Worm (Caenorhabditis elegans) whole organism, mixed stage, embryonic: ENCODE results near the gene faxc-2.

ENCODE experiments used
- blmp-1 ChIP-seq: fragments of 150-350 bp; optimal IDR thresholded peaks from 2 replicates; lab custom pipeline; 2014; ENCODE audit warnings: missing biosample characterization, missing genetic modification characterization
- ces-1 ChIP-seq: fragments of 150-350 bp; optimal IDR thresholded peaks from 2 replicates; lab custom pipeline; 2014; ENCODE audit warnings: missing biosample characterization, missing genetic modification reagents, missing genetic modification characterization
- ham-2 ChIP-seq: fragments of 200-800 bp; sonication (Bioruptor generic); optimal IDR thresholded peaks from 2 replicates; lab custom pipeline; 2018; ENCODE audit warnings: mild to moderate bottlenecking, missing genetic modification characterization, missing compliant biosample characterization
- lsy-2 ChIP-seq: fragments of 150-350 bp; optimal IDR thresholded peaks from 2 replicates; lab custom pipeline; 2014; ENCODE audit warnings: missing biosample characterization, missing genetic modification characterization
- nhr-12 ChIP-seq: fragments of 150-350 bp; optimal IDR thresholded peaks from 2 replicates; lab custom pipeline; 2014; ENCODE audit warnings: missing biosample characterization, missing genetic modification characterization

DNA sequence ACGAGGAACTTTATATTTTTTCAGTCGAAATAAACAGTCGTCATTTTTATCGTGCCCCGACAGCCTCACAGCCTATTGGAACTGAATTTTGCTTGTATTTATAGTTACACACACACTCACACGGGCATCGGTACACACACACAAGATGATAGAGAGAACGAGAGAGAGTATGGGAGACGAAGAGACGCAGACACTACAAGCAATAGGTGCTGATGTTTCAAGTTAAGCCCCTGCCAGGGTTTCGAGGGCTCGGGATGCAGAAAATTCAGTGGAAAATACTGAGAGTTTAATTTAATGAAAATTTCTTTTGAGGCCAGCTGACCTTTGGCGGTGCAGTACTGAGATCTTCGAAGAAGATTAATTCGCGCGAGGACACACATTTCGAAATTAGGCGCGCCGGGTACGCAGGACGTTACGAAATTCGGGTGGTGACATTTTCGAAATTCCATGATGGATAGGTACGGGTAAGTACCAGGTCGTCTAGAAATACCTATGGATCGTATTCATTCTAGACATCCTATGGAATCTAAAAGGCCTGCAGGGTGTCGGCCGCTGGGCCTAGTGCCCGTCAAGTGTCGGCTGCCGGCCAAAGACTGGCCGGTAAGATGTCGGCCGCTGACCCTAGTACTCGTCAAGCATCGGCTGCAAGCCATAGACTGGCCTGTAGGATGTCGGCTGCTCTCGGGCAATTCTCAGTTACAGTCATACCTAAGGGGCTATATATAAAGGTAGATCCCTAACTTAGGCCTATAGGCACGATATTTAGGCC lies 18.4 kb upstream of the faxc-2 start:
- no peak for TF ChIP-seq ham-2
- no peak for TF ChIP-seq lsy-2 (tag; lab: Kevin White, UChicago)
- no peak for TF ChIP-seq nhr-12 (tag; lab: Kevin White, UChicago)
- no peak for TF ChIP-seq blmp-1 (tag; lab: Kevin White, UChicago)
- TF ChIP-seq ces-1 (GFP tag; lab: Kevin White, UChicago), result no peak
